Worm (Caenorhabditis elegans) whole organism, late embryonic: Measurements from ENCODE around the gene cysl-2.

Experiments
- C08G9.2 ChIP-seq: sonication (generic microtip); optimal IDR thresholded peaks from 2 replicates; lab custom pipeline; 2016; ENCODE audit warnings: mild to moderate bottlenecking, missing genetic modification characterization, moderate library complexity, missing compliant biosample characterization
- C38D4.7 ChIP-seq: fragments of 200-800 bp; sonication (Bioruptor generic); optimal IDR thresholded peaks from 2 replicates; lab custom pipeline; 2018; ENCODE audit warnings: mild to moderate bottlenecking, missing genetic modification characterization, moderate library complexity, missing compliant biosample characterization
- K02D7.2 ChIP-seq: sonication (generic microtip); optimal IDR thresholded peaks from 2 replicates; lab custom pipeline; 2017; ENCODE audit warnings: mild to moderate bottlenecking, missing genetic modification characterization, missing compliant biosample characterization
- K09A11.1 ChIP-seq: sonication (generic microtip); optimal IDR thresholded peaks from 2 replicates; lab custom pipeline; 2017; ENCODE audit warnings: antibody characterized with exemption, mild to moderate bottlenecking, missing genetic modification characterization, missing compliant biosample characterization; ENCODE audit not compliant: insufficient read depth
- T23F11.4 ChIP-seq: fragments of 200-800 bp; sonication (Bioruptor generic); optimal IDR thresholded peaks from 2 replicates; lab custom pipeline; 2018; ENCODE audit warnings: mild to moderate bottlenecking, missing genetic modification characterization, missing compliant biosample characterization
- ama-1 ChIP-seq: fragments of 150-350 bp; optimal IDR thresholded peaks from 2 replicates; lab custom pipeline; 2014
- ceh-14 ChIP-seq: sonication (generic microtip); optimal IDR thresholded peaks from 2 replicates; lab custom pipeline; 2016; ENCODE audit warnings: missing genotype, missing genetic modification characterization, missing compliant biosample characterization
- ceh-18 ChIP-seq: sonication (generic microtip); optimal IDR thresholded peaks from 2 replicates; lab custom pipeline; 2016; ENCODE audit warnings: missing genetic modification characterization, missing compliant biosample characterization
- ceh-2 ChIP-seq: sonication (generic microtip); optimal IDR thresholded peaks from 2 replicates; lab custom pipeline; 2016; ENCODE audit warnings: missing genotype, missing genetic modification characterization, missing compliant biosample characterization
- ceh-22 ChIP-seq: sonication (generic microtip); optimal IDR thresholded peaks from 2 replicates; lab custom pipeline; 2017; ENCODE audit warnings: missing biosample characterization, missing genetic modification characterization
- ceh-31 ChIP-seq: sonication (generic microtip); optimal IDR thresholded peaks from 2 replicates; lab custom pipeline; 2016; ENCODE audit warnings: missing genetic modification characterization, missing compliant biosample characterization
- ceh-48 ChIP-seq: sonication (generic microtip); optimal IDR thresholded peaks from 2 replicates; lab custom pipeline; 2016; ENCODE audit warnings: missing genetic modification characterization, inconsistent platforms, missing compliant biosample characterization
- ceh-6 ChIP-seq: fragments of 200-800 bp; sonication (Bioruptor generic); optimal IDR thresholded peaks from 2 replicates; lab custom pipeline; 2018; ENCODE audit warnings: mild to moderate bottlenecking, missing genetic modification characterization, missing compliant biosample characterization
- che-1 ChIP-seq: sonication (generic microtip); optimal IDR thresholded peaks from 2 replicates; lab custom pipeline; 2016; ENCODE audit warnings: mild to moderate bottlenecking, missing genetic modification characterization, missing compliant biosample characterization
- dmd-4 ChIP-seq: sonication (generic microtip); optimal IDR thresholded peaks from 2 replicates; lab custom pipeline; 2016; ENCODE audit warnings: borderline replicate concordance, missing genetic modification characterization, missing compliant biosample characterization
- elt-2 ChIP-seq: sonication (generic microtip); optimal IDR thresholded peaks from 2 replicates; lab custom pipeline; 2016; ENCODE audit warnings: missing genetic modification reagents, missing genetic modification characterization, missing compliant biosample characterization
- elt-4 ChIP-seq: sonication (generic microtip); optimal IDR thresholded peaks from 2 replicates; lab custom pipeline; 2016; ENCODE audit warnings: missing genetic modification characterization, missing compliant biosample characterization
- ets-4 ChIP-seq: sonication (generic microtip); optimal IDR thresholded peaks from 2 replicates; lab custom pipeline; 2016; ENCODE audit warnings: missing genetic modification characterization, missing compliant biosample characterization
- eyg-1 ChIP-seq: sonication (generic microtip); optimal IDR thresholded peaks from 2 replicates; lab custom pipeline; 2016; ENCODE audit warnings: missing genotype, missing genetic modification characterization, missing compliant biosample characterization
- fax-1 ChIP-seq: sonication (generic microtip); optimal IDR thresholded peaks from 2 replicates; lab custom pipeline; 2016; ENCODE audit warnings: missing genotype, missing genetic modification characterization, missing compliant biosample characterization
- hlh-13 ChIP-seq: fragments of 200-800 bp; sonication (Bioruptor generic); optimal IDR thresholded peaks from 2 replicates; lab custom pipeline; 2018; ENCODE audit warnings: mild to moderate bottlenecking, missing genetic modification characterization, missing compliant biosample characterization
- hlh-15 ChIP-seq: sonication (generic microtip); optimal IDR thresholded peaks from 2 replicates; lab custom pipeline; 2016; ENCODE audit warnings: missing genetic modification characterization, missing compliant biosample characterization
- hlh-6 ChIP-seq: sonication (generic microtip); optimal IDR thresholded peaks from 2 replicates; lab custom pipeline; 2016; ENCODE audit warnings: missing genotype, missing genetic modification characterization, missing compliant biosample characterization
- lim-6 ChIP-seq: sonication (generic microtip); optimal IDR thresholded peaks from 2 replicates; lab custom pipeline; 2016; ENCODE audit warnings: missing genetic modification characterization, missing compliant biosample characterization
- nfya-1 ChIP-seq: sonication (generic microtip); optimal IDR thresholded peaks from 2 replicates; lab custom pipeline; 2017; ENCODE audit warnings: missing genetic modification characterization, mild to moderate bottlenecking, missing compliant biosample characterization, antibody characterized with exemption, moderate library complexity
- odd-2 ChIP-seq: sonication (generic microtip); optimal IDR thresholded peaks from 2 replicates; lab custom pipeline; 2017; ENCODE audit warnings: antibody characterized with exemption, mild to moderate bottlenecking, missing genetic modification characterization, missing compliant biosample characterization
- pqm-1 ChIP-seq: sonication (generic microtip); optimal IDR thresholded peaks from 2 replicates; lab custom pipeline; 2016; ENCODE audit warnings: missing genetic modification characterization, missing compliant biosample characterization
- rnt-1 ChIP-seq: sonication (generic microtip); optimal IDR thresholded peaks from 2 replicates; lab custom pipeline; 2016; ENCODE audit warnings: missing genetic modification characterization, missing compliant biosample characterization
- sdc-2 ChIP-seq: sonication (generic microtip); optimal IDR thresholded peaks from 2 replicates; lab custom pipeline; 2016; ENCODE audit warnings: missing genotype, missing genetic modification characterization, missing compliant biosample characterization
- sox-2 ChIP-seq: fragments of 200-800 bp; sonication (Bioruptor generic); IDR thresholded peaks from 2 replicates; pipeline ENCODE4 v1.3.6; 2022; ENCODE audit warnings: missing genetic modification reagents, missing genetic modification characterization, missing compliant biosample characterization
- sox-4 ChIP-seq: sonication (generic microtip); optimal IDR thresholded peaks from 2 replicates; lab custom pipeline; 2017; ENCODE audit warnings: mild to moderate bottlenecking, missing genetic modification characterization, inconsistent platforms, missing compliant biosample characterization
- syd-9 ChIP-seq: sonication (generic microtip); optimal IDR thresholded peaks from 2 replicates; lab custom pipeline; 2016; ENCODE audit warnings: mild to moderate bottlenecking, missing genetic modification characterization, moderate library complexity, missing compliant biosample characterization
- tbx-2 ChIP-seq: sonication (generic microtip); optimal IDR thresholded peaks from 2 replicates; lab custom pipeline; 2016; ENCODE audit warnings: missing genetic modification characterization, missing compliant biosample characterization
- ttx-3 ChIP-seq: sonication (generic microtip); optimal IDR thresholded peaks from 2 replicates; lab custom pipeline; 2016; ENCODE audit warnings: missing genetic modification reagents, missing genetic modification characterization, missing compliant biosample characterization
- unc-42 ChIP-seq: sonication (generic microtip); optimal IDR thresholded peaks from 2 replicates; lab custom pipeline; 2016; ENCODE audit warnings: missing genotype, missing genetic modification characterization, missing compliant biosample characterization
- zip-5 ChIP-seq: sonication (generic microtip); optimal IDR thresholded peaks from 2 replicates; lab custom pipeline; 2016; ENCODE audit warnings: missing genetic modification characterization, missing compliant biosample characterization

cysl-2 gene

ce11 chrII:14479583-14480245 lies 14.5 kb downstream of the cysl-2 start, which contains the start of gene C13B4.1:
Gene C13B4.1 (minus strand): TSS chrII:14479633.
- TF ChIP-seq elt-2 (tag; lab: Kevin White, UChicago): no peak
- TF ChIP-seq zip-5 (tag; lab: Kevin White, UChicago): peak; percentile 9
- TF ChIP-seq tbx-2 (tag; lab: Kevin White, UChicago): peak; percentile 38
- TF ChIP-seq hlh-6: no peak
- peak; percentile 16 for TF ChIP-seq ceh-31
- TF ChIP-seq ceh-6: no peak
- TF ChIP-seq C08G9.2 (tag; lab: Kevin White, UChicago): peak; percentile 27

DNA sequence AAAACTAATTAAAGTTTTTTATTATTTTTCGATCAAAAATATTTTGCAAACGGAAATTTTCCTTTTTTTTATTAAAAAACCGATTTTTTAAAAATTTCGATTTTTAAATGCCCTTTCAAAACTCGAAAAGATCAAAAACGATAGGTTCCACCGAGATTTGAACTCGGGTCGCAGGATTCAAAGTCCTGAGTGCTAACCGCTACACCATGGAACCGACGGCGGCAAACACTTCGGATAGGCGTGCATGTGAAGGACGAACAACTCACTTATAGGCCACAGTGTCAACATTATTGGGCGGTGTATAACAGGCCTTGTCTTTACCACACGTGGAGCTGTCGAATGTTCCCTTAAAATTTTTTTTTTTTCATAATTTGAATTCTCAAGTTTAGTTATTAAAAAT lies 19.6 kb downstream of the cysl-2 start:
- TF ChIP-seq ceh-2 (tag; lab: Kevin White, UChicago): no peak
- peak; percentile 24 for TF ChIP-seq K09A11.1 (tag; lab: Kevin White, UChicago)
- TF ChIP-seq hlh-15: no peak
- TF ChIP-seq che-1: peak; percentile 25
- TF ChIP-seq elt-4: no peak
- peak; percentile 6 for TF ChIP-seq C38D4.7 (GFP tag; lab: Kevin White, UChicago)
- no peak for TF ChIP-seq T23F11.4 (GFP tag; lab: Kevin White, UChicago)

DNA sequence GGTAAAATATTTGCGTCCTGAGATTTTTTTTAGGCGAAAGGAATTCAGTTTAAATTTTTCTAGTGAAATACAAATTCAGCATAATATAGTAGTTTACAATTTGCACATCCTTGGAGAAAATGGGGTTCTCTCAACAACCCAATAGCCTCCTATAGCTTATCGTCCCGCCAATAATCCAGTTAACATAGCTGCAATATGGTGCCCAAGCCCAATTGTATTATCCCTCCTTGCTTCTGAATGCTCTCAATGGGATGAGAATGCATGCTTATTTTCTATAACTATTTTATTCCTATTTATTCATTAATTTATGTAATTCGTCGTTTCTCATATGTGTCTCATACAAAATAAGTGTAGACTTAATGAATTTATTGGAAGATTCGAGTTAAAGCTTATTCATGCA lies 24.2 kb downstream of the cysl-2 start:
- TF ChIP-seq syd-9 (tag; lab: Kevin White, UChicago): no peak
- no peak for TF ChIP-seq fax-1
- no peak for TF ChIP-seq K02D7.2 (tag; lab: Kevin White, UChicago)
- no peak for TF ChIP-seq ceh-14 (tag; lab: Kevin White, UChicago)
- peak; percentile 85 for TF ChIP-seq unc-42
- TF ChIP-seq ets-4 (tag; lab: Kevin White, UChicago): no peak

DNA sequence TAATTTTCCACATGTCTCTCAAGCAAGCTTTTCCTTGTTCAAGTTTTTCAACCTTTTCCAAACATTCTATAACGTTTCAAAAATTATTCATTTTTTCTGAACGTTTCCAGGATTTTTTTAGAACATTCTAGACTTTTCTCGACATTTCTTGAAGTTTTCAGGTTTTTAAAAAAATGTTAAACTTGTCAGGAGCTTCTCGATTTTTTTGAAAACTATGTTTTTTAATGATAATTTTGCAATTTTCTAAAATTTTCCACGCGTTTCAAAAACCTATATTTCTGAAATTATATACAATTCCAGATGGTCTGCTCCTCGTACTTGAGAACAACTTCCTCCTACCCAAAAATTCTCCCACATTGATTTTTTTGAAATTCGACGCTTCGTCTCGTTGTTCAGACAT lies 38.9 kb downstream of the cysl-2 start, which contains the start of gene dmsr-6:
Gene dmsr-6 (plus strand): TSS at position 301 of the 400 bp plus-strand sequence.
- TF ChIP-seq hlh-13 (no peak), T23F11.4 (GFP tag; lab: Kevin White, UChicago) (no peak), odd-2 (tag; lab: Kevin White, UChicago) (no peak), sox-4 (tag; lab: Kevin White, UChicago) (no peak), sdc-2 (tag; lab: Kevin White, UChicago) (no peak), eyg-1 (tag; lab: Kevin White, UChicago) (no peak), ama-1 (lab: Kevin White, UChicago) (no peak), ets-4 (tag; lab: Kevin White, UChicago) (no peak), rnt-1 (tag; lab: Kevin White, UChicago) (no peak), dmd-4 (tag; lab: Kevin White, UChicago) (no peak), fax-1 (no peak), ceh-48 (tag; lab: Kevin White, UChicago) (no peak), lim-6 (tag; lab: Kevin White, UChicago) (no peak)

- TF ChIP-seq ttx-3 (no peak), ceh-18 (tag; lab: Kevin White, UChicago) (no peak), ceh-22 (tag; lab: Kevin White, UChicago) (no peak), pqm-1 (tag; lab: Kevin White, UChicago) (no peak), nfya-1 (tag; lab: Kevin White, UChicago) (no peak), sox-2 (GFP tag; lab: Robert Waterston, UW) (no peak), unc-42 (no peak), che-1 (no peak)
These were observed 42.3 kb downstream of the cysl-2 start for ce11 chrII:14451934-14452333.
